Fruit fly (Drosophila melanogaster) whole organism, wandering third instar larva: ENCODE data around the gene CrebA.

Source experiments
- Dfd ChIP-seq: fragments of >200 bp; optimal IDR thresholded peaks from 2 replicates; lab custom pipeline; 2017; ENCODE audit warnings: missing biosample characterization, missing genetic modification characterization
- Hr78 ChIP-seq: fragments of >200 bp; optimal IDR thresholded peaks from 2 replicates; lab custom pipeline; 2017; ENCODE audit warnings: missing biosample characterization, missing genetic modification characterization
- Jra ChIP-seq: sonication (Bioruptor generic); optimal IDR thresholded peaks from 2 replicates; lab custom pipeline; 2016; ENCODE audit warnings: missing biosample characterization, missing genetic modification characterization
- sv ChIP-seq: fragments of 200-800 bp; sonication (Bioruptor generic); optimal IDR thresholded peaks from 3 replicates; lab custom pipeline; 2016; ENCODE audit warnings: missing biosample characterization, missing genetic modification characterization

DNA sequence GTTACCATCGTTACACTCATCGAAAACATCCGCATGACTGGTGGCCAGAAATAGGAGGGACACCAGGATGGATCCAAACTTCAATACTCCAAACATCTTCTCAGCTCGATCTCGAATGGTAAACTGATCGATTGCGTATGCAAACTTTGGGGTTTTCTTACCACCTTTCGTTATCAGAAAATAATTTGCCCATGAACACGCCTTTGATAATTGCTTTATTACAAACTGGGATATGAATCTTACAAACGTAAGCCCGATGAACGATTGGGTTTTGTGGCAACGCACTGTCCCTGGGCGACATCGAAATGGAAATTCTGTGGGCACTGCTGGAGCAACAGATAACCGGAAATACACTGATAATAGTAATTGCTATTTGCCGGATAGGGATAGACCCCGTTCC, 8.5 kb upstream of the CrebA start, which contains the start of gene CG33985:
- TF ChIP-seq Hr78 (GFP tag; lab: Kevin White, UChicago) (no peak), Dfd (no peak), sv (GFP tag; lab: Kevin White, UChicago) (no peak), Jra (no peak)
